Fruit fly (Drosophila melanogaster) whole organism, embryonic: ENCODE data around the gene CAH3.

Experiments
- Atf3 ChIP-seq: fragments of 200-800 bp; sonication (Bioruptor generic); optimal IDR thresholded peaks from 3 replicates; lab custom pipeline; 2016; ENCODE audit warnings: missing biosample characterization, missing genetic modification characterization
- Bteb2 ChIP-seq: fragments of 200-800 bp; sonication (Bioruptor generic); optimal IDR thresholded peaks from 2 replicates; lab custom pipeline; 2016; ENCODE audit warnings: missing biosample characterization, missing genetic modification characterization
- CG11085 ChIP-seq: fragments of 200-800 bp; sonication (Bioruptor generic); IDR thresholded peaks from 2 replicates; pipeline ENCODE4 v1.3.6; 2022; ENCODE audit warnings: missing biosample characterization, missing genetic modification characterization
- CG11504 ChIP-seq: fragments of 200-800 bp; sonication (Bioruptor generic); optimal IDR thresholded peaks from 3 replicates; lab custom pipeline; 2019; ENCODE audit warnings: missing biosample characterization, mild to moderate bottlenecking, missing genetic modification characterization, moderate library complexity
- CG12659 ChIP-seq: fragments of 200-800 bp; sonication (Bioruptor generic); optimal IDR thresholded peaks from 3 replicates; lab custom pipeline; 2017; ENCODE audit warnings: mild to moderate bottlenecking, missing biosample characterization, missing genetic modification reagents, missing genetic modification characterization
- CG13424 ChIP-seq: fragments of 200-800 bp; sonication (Bioruptor generic); optimal IDR thresholded peaks from 2 replicates; lab custom pipeline; 2019; ENCODE audit warnings: missing biosample characterization, mild to moderate bottlenecking, missing genetic modification characterization, moderate library complexity
- CG17361 ChIP-seq: fragments of 200-800 bp; sonication (Bioruptor generic); IDR thresholded peaks from 3 replicates; pipeline ENCODE4 v1.3.6; 2022; ENCODE audit warnings: missing biosample characterization, missing genetic modification characterization
- CG17612 ChIP-seq: fragments of 200-800 bp; sonication (Bioruptor generic); IDR thresholded peaks from 2 replicates; pipeline ENCODE4 v1.3.6; 2022; ENCODE audit warnings: missing biosample characterization, missing genetic modification characterization
- CG2712 ChIP-seq: fragments of 200-800 bp; optimal IDR thresholded peaks from 3 replicates; lab custom pipeline; 2019; ENCODE audit warnings: missing biosample characterization, mild to moderate bottlenecking, missing genetic modification characterization, moderate library complexity
- CG30403 ChIP-seq: fragments of 200-800 bp; sonication (Bioruptor generic); optimal IDR thresholded peaks from 3 replicates; lab custom pipeline; 2016; ENCODE audit warnings: missing biosample characterization, missing genetic modification characterization
- CG32767 ChIP-seq: fragments of 200-800 bp; sonication (Bioruptor generic); IDR thresholded peaks from 2 replicates; pipeline ENCODE4 v1.3.6; 2022; ENCODE audit warnings: missing biosample characterization, missing genetic modification characterization
- CG32772 ChIP-seq: fragments of 200-800 bp; sonication (Bioruptor generic); IDR thresholded peaks from 2 replicates; pipeline ENCODE4 v1.3.6; 2022; ENCODE audit warnings: missing biosample characterization, missing genetic modification characterization
- CG4282 ChIP-seq: fragments of 200-800 bp; sonication (Bioruptor generic); optimal IDR thresholded peaks from 2 replicates; lab custom pipeline; 2016; ENCODE audit warnings: missing biosample characterization, missing genetic modification characterization
- CG4707 ChIP-seq: fragments of 200-800 bp; sonication (Bioruptor generic); optimal IDR thresholded peaks from 2 replicates; lab custom pipeline; 2018; ENCODE audit warnings: missing biosample characterization, mild to moderate bottlenecking, missing genetic modification characterization, moderate library complexity
- CG4820 ChIP-seq: fragments of 200-800 bp; sonication (Bioruptor generic); optimal IDR thresholded peaks from 3 replicates; lab custom pipeline; 2016; ENCODE audit warnings: missing biosample characterization, missing genetic modification characterization
- CG5245 ChIP-seq: fragments of 200-800 bp; sonication (Bioruptor generic); optimal IDR thresholded peaks from 3 replicates; lab custom pipeline; 2016; ENCODE audit warnings: missing biosample characterization, missing genetic modification characterization
- CG7357 ChIP-seq: fragments of 200-800 bp; sonication (Bioruptor generic); IDR thresholded peaks from 3 replicates; pipeline ENCODE4 v1.3.6; 2022; ENCODE audit warnings: missing biosample characterization, missing genetic modification characterization
- CG7839 ChIP-seq: fragments of 200-800 bp; sonication (Bioruptor generic); optimal IDR thresholded peaks from 3 replicates; lab custom pipeline; 2018; ENCODE audit warnings: missing biosample characterization, mild to moderate bottlenecking, missing genetic modification characterization, moderate library complexity
- CG8388 ChIP-seq: fragments of 200-800 bp; sonication (Bioruptor generic); optimal IDR thresholded peaks from 2 replicates; lab custom pipeline; 2019; ENCODE audit warnings: missing biosample characterization, mild to moderate bottlenecking, missing genetic modification characterization, moderate library complexity
- CG8765 ChIP-seq: fragments of 200-800 bp; sonication (Bioruptor generic); IDR thresholded peaks from 2 replicates; pipeline ENCODE4 v1.3.6; 2022; ENCODE audit warnings: missing biosample characterization, missing genetic modification characterization
- CTCF ChIP-seq: fragments of 200-800 bp; sonication (Bioruptor generic); optimal IDR thresholded peaks from 2 replicates; lab custom pipeline; 2017; ENCODE audit warnings: missing biosample characterization, mild to moderate bottlenecking, missing genetic modification characterization, moderate library complexity
- Dp ChIP-seq: fragments of 200-800 bp; sonication (Bioruptor generic); optimal IDR thresholded peaks from 2 replicates; lab custom pipeline; 2018; ENCODE audit warnings: missing biosample characterization, mild to moderate bottlenecking, missing genetic modification characterization, moderate library complexity
- E2f1 ChIP-seq: fragments of 200-800 bp; sonication (Bioruptor generic); IDR thresholded peaks from 2 replicates; pipeline ENCODE4 v1.3.6; 2022; ENCODE audit warnings: missing biosample characterization, missing genetic modification characterization
- GATAe ChIP-seq: fragments of 200-800 bp; sonication (Bioruptor generic); conservative IDR thresholded peaks from 2 replicates; pipeline ENCODE4 v1.3.6; 2022; ENCODE audit warnings: missing biosample characterization, missing genetic modification characterization
- Hey ChIP-seq: fragments of 200-800 bp; sonication (Bioruptor generic); optimal IDR thresholded peaks from 3 replicates; lab custom pipeline; 2018; ENCODE audit warnings: missing biosample characterization, mild to moderate bottlenecking, missing genetic modification characterization
- Hr51 ChIP-seq, 2 experiments: fragments of 200-800 bp; sonication (Bioruptor generic); optimal IDR thresholded peaks; 2 replicates in 1 of 2; 3 replicates in 1 of 2; lab custom pipeline; 2016 to 2018; ENCODE audit warnings: missing biosample characterization in 2 of 2, missing genetic modification characterization in 2 of 2, mild to moderate bottlenecking in 1 of 2, moderate library complexity in 1 of 2
- MBD-R2 ChIP-seq: fragments of 200-800 bp; sonication (Bioruptor generic); IDR thresholded peaks from 2 replicates; pipeline ENCODE4 v1.3.6; 2022; ENCODE audit warnings: missing biosample characterization, missing genetic modification characterization
- Med ChIP-seq: fragments of 200-800 bp; sonication (Bioruptor generic); peaks from one replicate; lab custom pipeline; 2016; ENCODE audit warnings: missing biosample characterization, missing genetic modification characterization, mild to moderate bottlenecking, inconsistent platforms, moderate library complexity
- Nf-YB ChIP-seq: fragments of 200-800 bp; sonication (Bioruptor generic); optimal IDR thresholded peaks from 3 replicates; lab custom pipeline; 2019; ENCODE audit warnings: missing biosample characterization, mild to moderate bottlenecking, missing genetic modification characterization, moderate library complexity
- Ssrp ChIP-seq: fragments of 200-800 bp; sonication (Bioruptor generic); optimal IDR thresholded peaks from 2 replicates; lab custom pipeline; 2018; ENCODE audit warnings: missing biosample characterization, mild to moderate bottlenecking, missing genetic modification characterization, moderate library complexity
- Stat92E ChIP-seq, 3 experiments: fragments of >200 bp in 2 of 3; fragments of 200-800 bp in 1 of 3; sonication (Bioruptor generic) in 1 of 3; optimal IDR thresholded peaks; 2 replicates each; lab custom pipeline; 2017 to 2019; ENCODE audit warnings: missing biosample characterization in 3 of 3, missing genetic modification characterization in 3 of 3, mild to moderate bottlenecking in 1 of 3, moderate library complexity in 1 of 3
- TFAM ChIP-seq: fragments of 200-800 bp; sonication (Bioruptor generic); optimal IDR thresholded peaks from 2 replicates; lab custom pipeline; 2017; ENCODE audit warnings: missing biosample characterization, missing genetic modification characterization, inconsistent platforms
- Tbp ChIP-seq: fragments of >200 bp; optimal IDR thresholded peaks from 2 replicates; lab custom pipeline; 2018; ENCODE audit warnings: missing biosample characterization, missing genetic modification characterization
- aop ChIP-seq: fragments of 200-800 bp; sonication (Bioruptor generic); IDR thresholded peaks from 2 replicates; pipeline ENCODE4 v1.3.6; 2022; ENCODE audit warnings: missing biosample characterization, missing genetic modification characterization
- croc ChIP-seq: fragments of 200-800 bp; sonication (Bioruptor generic); conservative IDR thresholded peaks from 3 replicates; pipeline ENCODE4 v1.3.6; 2022; ENCODE audit warnings: missing biosample characterization, missing genetic modification characterization
- crol ChIP-seq: fragments of 200-800 bp; sonication (Bioruptor generic); IDR thresholded peaks from 2 replicates; pipeline ENCODE4 v1.3.6; 2022; ENCODE audit warnings: missing biosample characterization, missing genetic modification characterization
- da ChIP-seq: fragments of 200-800 bp; sonication (Bioruptor generic); optimal IDR thresholded peaks from 2 replicates; lab custom pipeline; 2016; ENCODE audit warnings: missing biosample characterization, missing genetic modification characterization
- dan ChIP-seq: fragments of 200-800 bp; sonication (Bioruptor generic); IDR thresholded peaks from 2 replicates; pipeline ENCODE4 v1.3.6; 2022; ENCODE audit warnings: missing biosample characterization, missing genetic modification characterization
- dysf ChIP-seq: fragments of 200-800 bp; sonication (Bioruptor generic); IDR thresholded peaks from 3 replicates; pipeline ENCODE4 v1.3.6; 2022; ENCODE audit warnings: missing biosample characterization, missing genetic modification characterization
- esg ChIP-seq: fragments of 200-800 bp; sonication (Bioruptor generic); conservative IDR thresholded peaks from 2 replicates; pipeline ENCODE4 v1.3.6; 2022; ENCODE audit warnings: missing biosample characterization, missing genetic modification characterization
- eve ChIP-seq, 2 experiments: fragments of >200 bp; optimal IDR thresholded peaks; 2 replicates each; lab custom pipeline; 2017; ENCODE audit warnings: missing biosample characterization in 2 of 2, missing genetic modification characterization in 2 of 2
- lab ChIP-seq: fragments of 200-800 bp; sonication (Bioruptor generic); optimal IDR thresholded peaks from 3 replicates; lab custom pipeline; 2017; ENCODE audit warnings: missing biosample characterization, missing genetic modification characterization, mild to moderate bottlenecking, moderate library complexity, missing genetic modification reagents
- mirr ChIP-seq: fragments of 200-800 bp; sonication (Bioruptor generic); optimal IDR thresholded peaks from 3 replicates; lab custom pipeline; 2018; ENCODE audit warnings: missing biosample characterization, mild to moderate bottlenecking, missing genetic modification characterization
- mld ChIP-seq: fragments of 200-800 bp; sonication (Bioruptor generic); IDR thresholded peaks from 3 replicates; pipeline ENCODE4 v1.3.6; 2022; ENCODE audit warnings: missing biosample characterization, missing genetic modification characterization; ENCODE audit not compliant: partially characterized antibody
- sd ChIP-seq: fragments of 200-800 bp; sonication (Bioruptor generic); optimal IDR thresholded peaks from 3 replicates; lab custom pipeline; 2018; ENCODE audit warnings: missing biosample characterization, mild to moderate bottlenecking, missing genetic modification characterization, moderate library complexity
- sob ChIP-seq: fragments of 200-800 bp; sonication (Bioruptor generic); IDR thresholded peaks from 2 replicates; pipeline ENCODE4 v1.3.6; 2022; ENCODE audit warnings: missing biosample characterization, missing genetic modification characterization
- sqz ChIP-seq: fragments of 200-800 bp; sonication (Bioruptor generic); optimal IDR thresholded peaks from 3 replicates; lab custom pipeline; 2018; ENCODE audit warnings: missing biosample characterization, mild to moderate bottlenecking, missing genetic modification characterization
- toy ChIP-seq: fragments of 200-800 bp; sonication (Bioruptor generic); IDR thresholded peaks from 2 replicates; pipeline ENCODE4 v1.3.6; 2022; ENCODE audit warnings: missing biosample characterization, missing genetic modification characterization
- trh ChIP-seq: fragments of 200-800 bp; sonication (Bioruptor generic); optimal IDR thresholded peaks from 2 replicates; lab custom pipeline; 2016; ENCODE audit warnings: missing biosample characterization, missing genetic modification characterization
- unc-4 ChIP-seq: fragments of 200-800 bp; sonication (Bioruptor generic); IDR thresholded peaks from 2 replicates; pipeline ENCODE4 v1.3.6; 2022; ENCODE audit warnings: missing biosample characterization, missing genetic modification characterization; ENCODE audit not compliant: partially characterized antibody
- vfl ChIP-seq: fragments of 200-800 bp; sonication (Bioruptor generic); optimal IDR thresholded peaks from 2 replicates; lab custom pipeline; 2016; ENCODE audit warnings: missing biosample characterization, missing genetic modification characterization

CAH3 gene

dm6 chrX:8636114-8636929 lies 44.7 kb upstream of the CAH3 start (continued):
- TF ChIP-seq eve (GFP tag; optimal IDR thresholded peaks at IDR 0.05; lab: Kevin White, UChicago) (no peak), sd (tag; lab: Kevin White, UChicago) (no peak), TFAM (GFP tag; lab: Kevin White, UChicago) (no peak), CG2712 (tag; lab: Kevin White, UChicago) (peak; percentile 39), Nf-YB (GFP tag; lab: Kevin White, UChicago) (peak; percentile 3), CTCF (GFP tag; lab: Kevin White, UChicago) (no peak), CG4820 (GFP tag; lab: Kevin White, UChicago) (no peak), MBD-R2 (GFP tag; lab: Robert Waterston, UW) (no peak), CG32772 (GFP tag; lab: Robert Waterston, UW) (0 out of 2 replicates have a peak, but pooled peaks have one; percentile 18), croc (GFP tag; lab: Robert Waterston, UW) (no peak), mirr (GFP tag; lab: Kevin White, UChicago) (no peak), CG11085 (no peak), CG17612 (GFP tag; lab: Robert Waterston, UW) (no peak), CG7357 (no peak), Stat92E (GFP tag; optimal IDR thresholded peaks at IDR 0.05; lab: Kevin White, UChicago) (no peak), dysf (no peak), CG8388 (no peak), Ssrp (tag; lab: Kevin White, UChicago) (no peak), Dp (no peak), CG4282 (GFP tag; lab: Kevin White, UChicago) (no peak), E2f1 (no peak), aop (no peak), dan (GFP tag; lab: Robert Waterston, UW) (no peak), Med (GFP tag; lab: Kevin White, UChicago) (no peak), Atf3 (GFP tag; lab: Kevin White, UChicago) (no peak), CG4707 (GFP tag; lab: Kevin White, UChicago) (no peak), CG5245 (no peak), toy (no peak), vfl (GFP tag; lab: Kevin White, UChicago) (no peak), Tbp (no peak), unc-4 (GFP tag; lab: Robert Waterston, UW) (no peak), esg (no peak), Hr51 (GFP tag; optimal IDR thresholded peaks at IDR 0.05; lab: Kevin White, UChicago) (no peak), da (GFP tag; lab: Kevin White, UChicago) (no peak), CG30403 (no peak), CG32767 (no peak), CG17361 (GFP tag; lab: Robert Waterston, UW) (0 out of 3 replicates have a peak, but pooled peaks have one; percentile 31), crol (GFP tag; lab: Robert Waterston, UW) (peak; percentile 73), CG11504 (tag; lab: Kevin White, UChicago) (no peak), Hey (no peak), sob (GFP tag; lab: Robert Waterston, UW) (no peak), CG7839 (no peak), trh (no peak), lab (GFP tag; lab: Kevin White, UChicago) (no peak), CG8765 (no peak), CG13424 (tag; lab: Kevin White, UChicago) (no peak), mld (GFP tag; lab: Robert Waterston, UW) (no peak), GATAe (GFP tag; lab: Robert Waterston, UW) (no peak), sqz (GFP tag; lab: Kevin White, UChicago) (peak; percentile 64), CG12659 (no peak), Bteb2 (GFP tag; lab: Kevin White, UChicago) (no peak)
